Worm (Caenorhabditis elegans) whole organism, young adult: ENCODE data around the gene srw-84.

Source experiments
- K11D2.4 ChIP-seq: fragments of 200-800 bp; sonication (Bioruptor generic); IDR thresholded peaks from 2 replicates; pipeline ENCODE4 v1.3.6; 2022; ENCODE audit warnings: missing genetic modification reagents, missing genetic modification characterization, missing compliant biosample characterization
- unc-62 ChIP-seq: fragments of 150-350 bp; optimal IDR thresholded peaks from 2 replicates; lab custom pipeline; 2014; ENCODE audit warnings: missing biosample characterization, missing genetic modification reagents, missing genetic modification characterization

- no peak for TF ChIP-seq unc-62
- TF ChIP-seq K11D2.4 (GFP tag; lab: Robert Waterston, UW), result no peak
Observed at ce11 chrV:19403619-19404018, 22.6 kb downstream of the srw-84 start.
